Worm (Caenorhabditis elegans) whole organism, L3 larva: ENCODE data around the gene M28.4.

Source experiments
- R02D3.7 ChIP-seq: fragments of 150-350 bp; optimal IDR thresholded peaks from 2 replicates; lab custom pipeline; 2014; ENCODE audit warnings: missing biosample characterization, missing genetic modification characterization
- aly-2 ChIP-seq: fragments of 150-350 bp; optimal IDR thresholded peaks from 2 replicates; lab custom pipeline; 2014; ENCODE audit warnings: missing biosample characterization, missing genetic modification characterization
- ama-1 ChIP-seq: fragments of 150-350 bp; optimal IDR thresholded peaks from 2 replicates; lab custom pipeline; 2018
- ceh-16 ChIP-seq: sonication (generic microtip); optimal IDR thresholded peaks from 2 replicates; lab custom pipeline; 2017; ENCODE audit warnings: missing biosample characterization, missing genetic modification characterization
- ceh-28 ChIP-seq: fragments of 150-350 bp; optimal IDR thresholded peaks from 2 replicates; lab custom pipeline; 2014; ENCODE audit warnings: missing biosample characterization, missing genetic modification reagents, missing genetic modification characterization
- ceh-82 ChIP-seq: fragments of 150-350 bp; optimal IDR thresholded peaks from 2 replicates; lab custom pipeline; 2014; ENCODE audit warnings: missing biosample characterization, missing genetic modification characterization
- ceh-9 ChIP-seq: sonication (generic microtip); optimal IDR thresholded peaks from 2 replicates; lab custom pipeline; 2018; ENCODE audit warnings: missing biosample characterization, missing genetic modification characterization
- egl-27 ChIP-seq: sonication (generic microtip); optimal IDR thresholded peaks from 4 replicates; lab custom pipeline; 2017; ENCODE audit warnings: missing biosample characterization, missing genetic modification reagents, missing genetic modification characterization
- egl-5 ChIP-seq: fragments of 150-350 bp; optimal IDR thresholded peaks from 2 replicates; lab custom pipeline; 2017; ENCODE audit warnings: missing biosample characterization, missing genetic modification reagents, missing genetic modification characterization, inconsistent platforms
- elt-1 ChIP-seq: fragments of 150-350 bp; optimal IDR thresholded peaks from 2 replicates; lab custom pipeline; 2014; ENCODE audit warnings: missing biosample characterization, missing genetic modification characterization
- elt-2 ChIP-seq: sonication (generic microtip); optimal IDR thresholded peaks from 2 replicates; lab custom pipeline; 2016; ENCODE audit warnings: missing genetic modification reagents, mild to moderate bottlenecking, missing genetic modification characterization, missing compliant biosample characterization
- elt-3 ChIP-seq, 3 experiments: fragments of 150-350 bp in 1 of 3; sonication (generic microtip) in 2 of 3; optimal IDR thresholded peaks; 2 replicates in 2 of 3; 4 replicates in 1 of 3; lab custom pipeline; 2014 to 2017; ENCODE audit warnings: missing biosample characterization in 3 of 3, missing genetic modification characterization in 3 of 3
- fkh-10 ChIP-seq: sonication (generic microtip); optimal IDR thresholded peaks from 2 replicates; lab custom pipeline; 2017; ENCODE audit warnings: missing biosample characterization, missing genetic modification reagents, missing genetic modification characterization
- fos-1 ChIP-seq: fragments of 150-350 bp; optimal IDR thresholded peaks from 2 replicates; lab custom pipeline; 2014; ENCODE audit warnings: missing biosample characterization, missing genetic modification characterization
- hmg-11 ChIP-seq: sonication (generic microtip); optimal IDR thresholded peaks from 2 replicates; lab custom pipeline; 2016; ENCODE audit warnings: missing genetic modification characterization, missing compliant biosample characterization
- lin-15B ChIP-seq: fragments of 150-350 bp; optimal IDR thresholded peaks from 2 replicates; lab custom pipeline; 2014; ENCODE audit warnings: missing biosample characterization, missing genetic modification characterization
- lin-39 ChIP-seq: fragments of 150-350 bp; optimal IDR thresholded peaks from 2 replicates; lab custom pipeline; 2018; ENCODE audit warnings: missing biosample characterization, missing genetic modification reagents, missing genetic modification characterization
- lsy-12 ChIP-seq: sonication (generic microtip); optimal IDR thresholded peaks from 2 replicates; lab custom pipeline; 2016; ENCODE audit warnings: mild to moderate bottlenecking, missing genetic modification characterization, missing compliant biosample characterization
- mdl-1 ChIP-seq: fragments of 150-350 bp; optimal IDR thresholded peaks from 2 replicates; lab custom pipeline; 2014; ENCODE audit warnings: missing biosample characterization, missing genetic modification characterization
- mml-1 ChIP-seq: fragments of 150-350 bp; sonication (generic microtip); optimal IDR thresholded peaks from 3 replicates; lab custom pipeline; 2014; ENCODE audit warnings: missing biosample characterization, missing genetic modification characterization
- nfya-1 ChIP-seq: sonication (generic microtip); optimal IDR thresholded peaks from 2 replicates; lab custom pipeline; 2017; ENCODE audit warnings: missing genetic modification characterization, mild to moderate bottlenecking, missing compliant biosample characterization, antibody characterized with exemption, moderate library complexity; ENCODE audit not compliant: insufficient read depth
- nhr-11 ChIP-seq: fragments of 150-350 bp; optimal IDR thresholded peaks from 2 replicates; lab custom pipeline; 2014; ENCODE audit warnings: missing biosample characterization, missing genetic modification characterization
- nhr-23 ChIP-seq: fragments of 150-350 bp; optimal IDR thresholded peaks from 2 replicates; lab custom pipeline; 2014; ENCODE audit warnings: missing biosample characterization, missing genetic modification reagents, missing genetic modification characterization
- nhr-237 ChIP-seq: fragments of 150-350 bp; optimal IDR thresholded peaks from 2 replicates; lab custom pipeline; 2014; ENCODE audit warnings: missing biosample characterization, missing genetic modification characterization
- nhr-25 ChIP-seq: sonication (generic microtip); optimal IDR thresholded peaks from 2 replicates; lab custom pipeline; 2017; ENCODE audit warnings: missing biosample characterization, missing genetic modification characterization
- nhr-28 ChIP-seq: fragments of 150-350 bp; optimal IDR thresholded peaks from 2 replicates; lab custom pipeline; 2014; ENCODE audit warnings: missing biosample characterization, missing genetic modification characterization
- nhr-43 ChIP-seq: sonication (generic microtip); optimal IDR thresholded peaks from 2 replicates; lab custom pipeline; 2016; ENCODE audit warnings: mild to moderate bottlenecking, missing genetic modification characterization, missing compliant biosample characterization; ENCODE audit not compliant: poor library complexity, severe bottlenecking
- nhr-76 ChIP-seq: fragments of 150-350 bp; sonication (generic microtip); optimal IDR thresholded peaks from 5 replicates; lab custom pipeline; 2014; ENCODE audit warnings: missing biosample characterization, missing genetic modification characterization
- nhr-77 ChIP-seq: fragments of 150-350 bp; optimal IDR thresholded peaks from 2 replicates; lab custom pipeline; 2014; ENCODE audit warnings: missing biosample characterization, missing genetic modification characterization
- pha-4 ChIP-seq: fragments of 150-350 bp; optimal IDR thresholded peaks from 2 replicates; lab custom pipeline; 2014; ENCODE audit warnings: missing biosample characterization, missing genetic modification reagents, missing genetic modification characterization
- pqm-1 ChIP-seq: fragments of 150-350 bp; optimal IDR thresholded peaks from 2 replicates; lab custom pipeline; 2017; ENCODE audit warnings: missing biosample characterization, missing genetic modification characterization, inconsistent platforms
- sea-2 ChIP-seq: fragments of 150-350 bp; sonication (generic microtip); optimal IDR thresholded peaks from 4 replicates; lab custom pipeline; 2014; ENCODE audit warnings: missing biosample characterization, missing genetic modification reagents, missing genetic modification characterization
- snpc-4 ChIP-seq: fragments of 150-350 bp; optimal IDR thresholded peaks from 2 replicates; lab custom pipeline; 2014; ENCODE audit warnings: missing biosample characterization, missing genetic modification characterization
- tbx-2 ChIP-seq: sonication (generic microtip); optimal IDR thresholded peaks from 2 replicates; lab custom pipeline; 2016; ENCODE audit warnings: mild to moderate bottlenecking, missing genetic modification characterization, missing compliant biosample characterization
- unc-39 ChIP-seq: sonication (generic microtip); optimal IDR thresholded peaks from 4 replicates; lab custom pipeline; 2017; ENCODE audit warnings: missing biosample characterization, missing genetic modification characterization
- unc-62 ChIP-seq: fragments of 150-350 bp; sonication (generic microtip); optimal IDR thresholded peaks from 4 replicates; lab custom pipeline; 2014; ENCODE audit warnings: missing biosample characterization, missing genetic modification reagents, missing genetic modification characterization

M28.4 gene

ce11 chrII:10675302-10675701, 31.8 kb downstream of the M28.4 start, which contains the start of gene ptb-1:
Gene ptb-1 (plus strand): TSS chrII:10675602.
- TF ChIP-seq nhr-28 (tag; lab: Kevin White, UChicago) (no peak), hmg-11 (no peak), lsy-12 (no peak), unc-39 (tag; lab: Kevin White, UChicago) (no peak), R02D3.7 (tag; lab: Kevin White, UChicago) (no peak), nhr-11 (tag; lab: Kevin White, UChicago) (no peak), mdl-1 (tag; lab: Kevin White, UChicago) (no peak), nhr-25 (no peak), fkh-10 (GFP tag; lab: Kevin White, UChicago) (no peak), nhr-43 (tag; lab: Kevin White, UChicago) (no peak), nhr-76 (tag; lab: Kevin White, UChicago) (no peak), unc-62 (GFP tag; lab: Kevin White, UChicago) (no peak), ceh-82 (no peak), elt-3 (tag; optimal IDR thresholded peaks at IDR 0.05; lab: Kevin White, UChicago) (no peak)

ce11 chrII:10680130-10680529, 36.6 kb downstream of the M28.4 start:
- no peak for TF ChIP-seq nhr-76 (tag; lab: Kevin White, UChicago)
- no peak for TF ChIP-seq elt-3 (tag; optimal IDR thresholded peaks at IDR 0.05; lab: Kevin White, UChicago)
- no peak for TF ChIP-seq sea-2
- no peak for TF ChIP-seq nhr-43 (tag; lab: Kevin White, UChicago)
- TF ChIP-seq aly-2 (tag; lab: Kevin White, UChicago): no peak

ce11 chrII:10680614-10681013, 37.1 kb downstream of the M28.4 start:
- TF ChIP-seq egl-5 (no peak), egl-27 (tag; lab: Kevin White, UChicago) (no peak), nhr-23 (tag; lab: Kevin White, UChicago) (no peak), nhr-77 (tag; lab: Kevin White, UChicago) (no peak), nfya-1 (tag; lab: Kevin White, UChicago) (no peak), mml-1 (no peak), nhr-25 (no peak), nhr-28 (tag; lab: Kevin White, UChicago) (no peak), ama-1 (lab: Kevin White, UChicago) (no peak), nhr-237 (tag; lab: Kevin White, UChicago) (no peak), unc-39 (tag; lab: Kevin White, UChicago) (no peak), lin-15B (tag; lab: Kevin White, UChicago) (no peak), nhr-76 (tag; lab: Kevin White, UChicago) (no peak), unc-62 (GFP tag; lab: Kevin White, UChicago) (no peak), ceh-9 (tag; lab: Kevin White, UChicago) (no peak), mdl-1 (tag; lab: Kevin White, UChicago) (no peak), ceh-28 (tag; lab: Kevin White, UChicago) (no peak), tbx-2 (no peak)
- TF ChIP-seq, all 47 proteins: peak for 0

- TF ChIP-seq sea-2 (no peak), nhr-23 (tag; lab: Kevin White, UChicago) (no peak), pha-4 (no peak), ceh-16 (tag; lab: Kevin White, UChicago) (no peak), mdl-1 (tag; lab: Kevin White, UChicago) (no peak), nhr-237 (tag; lab: Kevin White, UChicago) (no peak), elt-1 (tag; lab: Kevin White, UChicago) (no peak), nhr-25 (no peak), unc-39 (tag; lab: Kevin White, UChicago) (no peak), nhr-28 (tag; lab: Kevin White, UChicago) (no peak)
Measured at ce11 chrII:10684954-10685353, 41.5 kb downstream of the M28.4 start.

- TF ChIP-seq nhr-43 (tag; lab: Kevin White, UChicago) (no peak), mdl-1 (tag; lab: Kevin White, UChicago) (no peak), nfya-1 (tag; lab: Kevin White, UChicago) (no peak), lsy-12 (no peak), nhr-11 (tag; lab: Kevin White, UChicago) (no peak), unc-62 (GFP tag; lab: Kevin White, UChicago) (no peak), unc-39 (tag; lab: Kevin White, UChicago) (no peak), snpc-4 (tag; lab: Kevin White, UChicago) (no peak), elt-2 (tag; lab: Kevin White, UChicago) (peak; percentile 60), fos-1 (tag; lab: Kevin White, UChicago) (no peak), pqm-1 (tag; lab: Kevin White, UChicago) (peak; percentile 53), lin-39 (no peak), hmg-11 (no peak)
Measured at ce11 chrII:10693655-10694054, 50.2 kb downstream of the M28.4 start, which contains the start of gene gbh-1. Gene gbh-1 (minus strand): TSS chrII:10693803.
